Fruit fly (Drosophila melanogaster): Measurements from ENCODE around the gene GluRIB.

dm6 chr3L:9337942-9338468 lies 86.2 kb downstream of the GluRIB start:
- TF ChIP-seq Lhr (GFP tag; optimal IDR thresholded peaks at IDR 0.05) (no peak), gt (GFP tag; IDR thresholded peaks at IDR 0.05) (no peak)

Data from whole organism, embryonic.